Fruit fly (Drosophila melanogaster) whole organism, wandering third instar larva: Measurements from ENCODE around the gene Nt5b.

Experiments
- Abd-B ChIP-seq: fragments of >200 bp; optimal IDR thresholded peaks from 2 replicates; lab custom pipeline; 2017; ENCODE audit warnings: missing biosample characterization, missing genetic modification characterization
- CG32264 ChIP-seq: fragments of 200-800 bp; sonication (Bioruptor generic); optimal IDR thresholded peaks from 2 replicates; lab custom pipeline; 2016; ENCODE audit warnings: missing biosample characterization, missing genetic modification characterization
- CG9705 ChIP-seq: fragments of 200-800 bp; sonication (Bioruptor generic); optimal IDR thresholded peaks from 2 replicates; lab custom pipeline; 2018; ENCODE audit warnings: missing biosample characterization, mild to moderate bottlenecking, missing genetic modification characterization
- CrebA ChIP-seq: fragments of 200-800 bp; sonication (Bioruptor generic); optimal IDR thresholded peaks from 2 replicates; lab custom pipeline; 2016; ENCODE audit warnings: missing biosample characterization, mild to moderate bottlenecking, missing genetic modification characterization, borderline replicate concordance
- Dif ChIP-seq: fragments of 200-275, 200-300 bp; sonication (Bioruptor generic); optimal IDR thresholded peaks from 2 replicates; lab custom pipeline; 2018; ENCODE audit warnings: missing biosample characterization, missing genetic modification characterization; ENCODE audit not compliant: partially characterized antibody
- GATAd ChIP-seq: sonication (Bioruptor generic); optimal IDR thresholded peaks from 2 replicates; lab custom pipeline; 2016; ENCODE audit warnings: missing biosample characterization, missing genetic modification characterization
- HLH106 ChIP-seq: fragments of 200-800 bp; optimal IDR thresholded peaks from 3 replicates; lab custom pipeline; 2019; ENCODE audit warnings: missing biosample characterization, mild to moderate bottlenecking, missing genetic modification characterization, moderate library complexity
- Hnf4 ChIP-seq: fragments of 200-800 bp; sonication (Bioruptor generic); optimal IDR thresholded peaks from 2 replicates; lab custom pipeline; 2016; ENCODE audit warnings: missing biosample characterization, mild to moderate bottlenecking, missing genetic modification characterization
- Hr78 ChIP-seq: fragments of >200 bp; optimal IDR thresholded peaks from 2 replicates; lab custom pipeline; 2017; ENCODE audit warnings: missing biosample characterization, missing genetic modification characterization
- Hr83 ChIP-seq: fragments of 200-300 bp; sonication (Bioruptor generic); optimal IDR thresholded peaks from 2 replicates; lab custom pipeline; 2016; ENCODE audit warnings: missing biosample characterization, mild to moderate bottlenecking, missing genetic modification characterization, moderate library complexity; ENCODE audit not compliant: poor library complexity, severe bottlenecking
- Jra ChIP-seq: sonication (Bioruptor generic); optimal IDR thresholded peaks from 2 replicates; lab custom pipeline; 2016; ENCODE audit warnings: missing biosample characterization, missing genetic modification characterization
- Myc ChIP-seq: fragments of >200 bp; optimal IDR thresholded peaks from 2 replicates; lab custom pipeline; 2017
- N ChIP-seq: fragments of >200 bp; optimal IDR thresholded peaks from 2 replicates; lab custom pipeline; 2018; ENCODE audit warnings: missing biosample characterization, missing external identifiers, missing genetic modification characterization
- OdsH ChIP-seq: fragments of 200-800 bp; sonication (Bioruptor generic); optimal IDR thresholded peaks from 2 replicates; lab custom pipeline; 2016; ENCODE audit warnings: missing biosample characterization, mild to moderate bottlenecking, missing genetic modification characterization
- Sp1 ChIP-seq: fragments of 200-800 bp; sonication (Bioruptor generic); optimal IDR thresholded peaks from 3 replicates; lab custom pipeline; 2019; ENCODE audit warnings: missing biosample characterization, mild to moderate bottlenecking, missing genetic modification characterization, moderate library complexity
- dl ChIP-seq, 2 experiments: fragments of 175-275, 200-275 bp in 1 of 2; fragments of 200-275 bp in 1 of 2; sonication (Bioruptor generic); optimal IDR thresholded peaks; lab custom pipeline; 2018; ENCODE audit warnings: mild to moderate bottlenecking in 2 of 2, missing biosample characterization in 2 of 2, missing genetic modification characterization in 2 of 2, moderate library complexity in 2 of 2; ENCODE audit not compliant: partially characterized antibody in 2 of 2, insufficient read depth in 1 of 2
- dmrt93B ChIP-seq: fragments of 200-800 bp; sonication (Bioruptor generic); optimal IDR thresholded peaks from 2 replicates; lab custom pipeline; 2018; ENCODE audit warnings: missing biosample characterization, mild to moderate bottlenecking, missing genetic modification characterization
- dsf ChIP-seq: sonication (Bioruptor generic); optimal IDR thresholded peaks from 2 replicates; lab custom pipeline; 2016; ENCODE audit warnings: missing biosample characterization, missing genetic modification characterization, borderline replicate concordance
- ey ChIP-seq: fragments of 200-800 bp; sonication (Bioruptor generic); optimal IDR thresholded peaks from 2 replicates; lab custom pipeline; 2016; ENCODE audit warnings: missing biosample characterization, missing genetic modification characterization
- foxo ChIP-seq, 2 experiments: fragments of 200-800 bp; sonication (Bioruptor generic); optimal IDR thresholded peaks; 2 replicates in 1 of 2; 3 replicates in 1 of 2; lab custom pipeline; 2016 to 2017; ENCODE audit warnings: missing biosample characterization in 2 of 2, missing genetic modification characterization in 2 of 2
- fru ChIP-seq: fragments of 200-800 bp; sonication (Bioruptor generic); optimal IDR thresholded peaks from 3 replicates; lab custom pipeline; 2016; ENCODE audit warnings: missing biosample characterization, mild to moderate bottlenecking, missing genetic modification characterization
- h ChIP-seq: fragments of 200-800 bp; sonication (Bioruptor generic); optimal IDR thresholded peaks from 3 replicates; lab custom pipeline; 2016; ENCODE audit warnings: missing biosample characterization, mild to moderate bottlenecking, missing genetic modification characterization
- jim ChIP-seq: fragments of 175-275, 200-325 bp; sonication (Bioruptor generic); optimal IDR thresholded peaks from 2 replicates; lab custom pipeline; 2016; ENCODE audit warnings: missing biosample characterization, mild to moderate bottlenecking, missing genetic modification characterization
- lola ChIP-seq: fragments of >200 bp; optimal IDR thresholded peaks from 2 replicates; lab custom pipeline; 2017; ENCODE audit warnings: missing biosample characterization, missing genetic modification characterization
- pan ChIP-seq: fragments of >200 bp; optimal IDR thresholded peaks from 2 replicates; lab custom pipeline; 2017
- psq ChIP-seq: fragments of 200-800 bp; sonication (Bioruptor generic); optimal IDR thresholded peaks from 3 replicates; lab custom pipeline; 2017; ENCODE audit warnings: missing biosample characterization, mild to moderate bottlenecking, missing genetic modification characterization, moderate library complexity
- sage ChIP-seq: fragments of 200-800 bp; sonication (Bioruptor generic); optimal IDR thresholded peaks from 2 replicates; lab custom pipeline; 2016; ENCODE audit warnings: missing biosample characterization, mild to moderate bottlenecking, missing genetic modification characterization
- sv ChIP-seq: fragments of 200-800 bp; sonication (Bioruptor generic); optimal IDR thresholded peaks from 3 replicates; lab custom pipeline; 2016; ENCODE audit warnings: missing biosample characterization, missing genetic modification characterization
- tai ChIP-seq: sonication (Bioruptor generic); optimal IDR thresholded peaks from 2 replicates; lab custom pipeline; 2016; ENCODE audit warnings: missing biosample characterization, missing genetic modification characterization
- usp ChIP-seq: fragments of >200 bp; optimal IDR thresholded peaks from 2 replicates; lab custom pipeline; 2017; ENCODE audit warnings: missing biosample characterization, missing genetic modification characterization
- woc ChIP-seq: sonication (Bioruptor generic); optimal IDR thresholded peaks from 2 replicates; lab custom pipeline; 2016; ENCODE audit warnings: missing biosample characterization, mild to moderate bottlenecking, missing genetic modification characterization

The Nt5b gene

dm6 chrX:18366033-18366850 is 43.7 kb downstream of the Nt5b start, which contains the start of gene CrebB (continued):
- TF ChIP-seq Hr78 (no peak), OdsH (peak; percentile 30), Jra (GFP tag; lab: Kevin White, UChicago) (no peak)
- TF ChIP-seq, all 38 proteins: peak for 14

- TF ChIP-seq sv (no peak), woc (GFP tag; lab: Kevin White, UChicago) (no peak), Hnf4 (no peak), Dif (GFP tag; lab: Kevin White, UChicago) (no peak), tai (GFP tag; lab: Kevin White, UChicago) (no peak), Sp1 (GFP tag; lab: Kevin White, UChicago) (no peak), ey (no peak), dsf (GFP tag; lab: Kevin White, UChicago) (no peak), lola (GFP tag; lab: Kevin White, UChicago) (no peak), Hr83 (GFP tag; lab: Kevin White, UChicago) (no peak), Myc (lab: Kevin White, UChicago) (no peak), dl (GFP tag; optimal IDR thresholded peaks at IDR 0.05; lab: Kevin White, UChicago; ENCODE audit: insufficient read depth in 1 of 2, partially characterized antibody in 2 of 2) (no peak), pan (lab: Kevin White, UChicago) (no peak), CG32264 (no peak), fru (GFP tag; lab: Kevin White, UChicago) (no peak), foxo (GFP tag; optimal IDR thresholded peaks at IDR 0.05; lab: Kevin White, UChicago) (no peak), GATAd (GFP tag; lab: Kevin White, UChicago) (no peak), h (no peak), sage (GFP tag; lab: Kevin White, UChicago) (no peak)
Observed at dm6 chrX:18364999-18365398, 44.9 kb downstream of the Nt5b start.

dm6 chrX:18364047-18364747 is 45.7 kb downstream of the Nt5b start:
- TF ChIP-seq usp (no peak), N (GFP tag; lab: Kevin White, UChicago) (no peak), tai (GFP tag; lab: Kevin White, UChicago) (no peak), HLH106 (tag; lab: Kevin White, UChicago) (no peak), CG9705 (GFP tag; lab: Kevin White, UChicago) (no peak), dl (GFP tag; optimal IDR thresholded peaks at IDR 0.05; lab: Kevin White, UChicago; ENCODE audit: insufficient read depth in 1 of 2, partially characterized antibody in 2 of 2) (no peak), Sp1 (GFP tag; lab: Kevin White, UChicago) (no peak), Myc (lab: Kevin White, UChicago) (no peak), sv (no peak), h (no peak)

dm6 chrX:18363423-18363822 is 46.5 kb downstream of the Nt5b start:
- TF ChIP-seq pan (lab: Kevin White, UChicago) (no peak), dmrt93B (no peak), OdsH (no peak), HLH106 (tag; lab: Kevin White, UChicago) (no peak), Dif (GFP tag; lab: Kevin White, UChicago) (no peak), CrebA (GFP tag; lab: Kevin White, UChicago) (no peak), fru (GFP tag; lab: Kevin White, UChicago) (no peak), sv (no peak), jim (GFP tag; lab: Kevin White, UChicago) (no peak), dl (GFP tag; optimal IDR thresholded peaks at IDR 0.05; lab: Kevin White, UChicago; ENCODE audit: insufficient read depth in 1 of 2, partially characterized antibody in 2 of 2) (no peak), ey (no peak), psq (GFP tag; lab: Kevin White, UChicago) (no peak), Abd-B (GFP tag; lab: Kevin White, UChicago) (no peak), Sp1 (GFP tag; lab: Kevin White, UChicago) (no peak), lola (GFP tag; lab: Kevin White, UChicago) (no peak)
